Fruit fly (Drosophila melanogaster) S2 (cell line): ENCODE results near the gene Rlb1.

Source experiments
- CG8478 ChIP-seq: fragments of >200 bp; optimal IDR thresholded peaks from 2 replicates; lab custom pipeline; 2018
- CTCF ChIP-seq, 2 experiments: fragments of >200 bp; optimal IDR thresholded peaks; 2 replicates each; lab custom pipeline; 2018

The Rlb1 gene

DNA sequence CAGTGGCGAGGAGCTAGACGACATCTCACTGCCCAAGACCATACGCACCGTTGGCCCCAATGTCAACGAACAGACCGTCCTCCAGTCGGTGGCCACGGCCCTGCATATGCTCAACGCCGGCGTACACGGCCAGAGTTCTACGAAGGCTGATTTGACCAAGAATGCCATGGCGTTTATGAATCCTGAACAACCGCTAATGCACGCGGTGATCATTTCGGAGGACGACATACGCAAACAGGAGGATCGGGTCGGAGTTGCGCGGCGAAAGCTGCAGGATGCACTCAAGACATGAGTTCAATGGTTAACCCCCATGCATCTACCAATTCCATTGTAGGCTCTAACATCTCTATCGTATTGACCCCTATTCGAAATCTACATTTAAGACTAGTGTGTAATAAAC lies 48.0 kb downstream of the Rlb1 start:
- TF ChIP-seq CTCF (optimal IDR thresholded peaks at IDR 0.05; lab: Kevin White, UChicago): no peak
- TF ChIP-seq CG8478: no peak

DNA sequence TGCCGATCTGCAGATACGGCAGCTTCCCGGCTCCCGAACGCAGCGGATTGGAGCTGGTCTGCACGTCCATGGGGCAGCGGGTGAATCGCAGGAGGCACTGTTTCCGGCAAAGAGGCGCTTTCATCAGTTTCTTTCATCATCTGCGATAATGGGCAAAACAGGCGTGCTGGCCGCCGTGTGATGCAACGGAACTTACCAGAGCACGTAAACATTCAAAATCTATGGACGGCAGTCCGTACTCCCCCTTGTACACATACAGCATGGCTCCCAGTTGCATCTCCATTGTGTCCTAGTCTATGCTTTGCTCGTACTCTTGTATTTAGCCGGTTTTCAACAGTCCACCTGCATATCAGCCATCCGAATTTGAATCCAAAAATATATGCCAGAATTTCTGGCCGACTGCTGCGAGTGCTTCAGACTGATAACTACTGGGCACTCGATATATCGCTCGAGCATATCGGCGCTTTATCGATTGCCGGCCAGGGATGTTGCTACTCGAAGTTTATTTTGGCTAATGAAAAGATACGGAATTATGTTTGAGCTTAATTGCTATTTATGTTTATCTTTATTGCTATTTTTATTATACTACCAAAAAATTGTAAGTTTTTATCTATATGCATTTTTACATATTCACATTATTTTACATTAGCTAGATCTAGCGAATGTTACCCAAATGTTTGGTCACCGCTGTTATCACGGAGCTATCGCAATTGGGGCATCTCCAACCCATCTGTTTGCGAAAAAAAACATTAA lies 50.3 kb downstream of the Rlb1 start, which contains the start of the genes CG9393 and Vps45:
TSS of gene CG9393 (minus strand) at position 434 of the 753 bp plus-strand sequence.
TSS of gene Vps45 (plus strand) at position 685 of the 753 bp plus-strand sequence.
- TF ChIP-seq CTCF (optimal IDR thresholded peaks at IDR 0.05; lab: Kevin White, UChicago) (peak in 1 of 2 experiments; percentile 13), CG8478 (no peak)
